Worm (Caenorhabditis elegans): ENCODE measurements around the gene Y57G11C.33.

Gene Y57G11C.33

ce11 chrIV:14704952-14705351 is 48.1 kb downstream of the Y57G11C.33 start:
- TF ChIP-seq zfp-2 (tag; optimal IDR thresholded peaks at IDR 0.05) (no peak), snpc-1.2 (GFP tag; IDR thresholded peaks at IDR 0.05) (peak; percentile 65), nhr-237 (tag; optimal IDR thresholded peaks at IDR 0.05) (no peak), mxl-2 (GFP tag; conservative IDR thresholded peaks at IDR 0.05) (no peak), unc-130 (GFP tag; optimal IDR thresholded peaks at IDR 0.05) (no peak), lsy-2 (tag; optimal IDR thresholded peaks at IDR 0.05) (no peak), hmg-1.1 (GFP tag; IDR thresholded peaks at IDR 0.05) (no peak), F37D6.2 (tag; optimal IDR thresholded peaks at IDR 0.05) (no peak), D1046.2 (GFP tag; IDR thresholded peaks at IDR 0.05) (no peak)

- no peak for TF ChIP-seq nhr-48 (tag; optimal IDR thresholded peaks at IDR 0.05)
Observed at ce11 chrIV:14706302-14706701, 49.4 kb downstream of the Y57G11C.33 start, which contains the start of gene Y57G11C.41. Gene Y57G11C.41 (minus strand): TSS chrIV:14706402.

Data from whole organism, L4 larva.